Worm (Caenorhabditis elegans) whole organism, early embryonic: ENCODE measurements around the gene cwc-15.

ENCODE experiments used
- ama-1 ChIP-seq: fragments of 150-350 bp; optimal IDR thresholded peaks from 2 replicates; lab custom pipeline; 2014
- flt-1 ChIP-seq: fragments of 200-800 bp; sonication (Bioruptor generic); IDR thresholded peaks from 2 replicates; pipeline ENCODE4 v1.3.6; 2022; ENCODE audit warnings: missing genetic modification characterization, missing compliant biosample characterization
- hnd-1 ChIP-seq: sonication (generic microtip); optimal IDR thresholded peaks from 2 replicates; lab custom pipeline; 2016; ENCODE audit warnings: missing genetic modification characterization, missing compliant biosample characterization
- tbx-11 ChIP-seq: fragments of 200-800 bp; sonication (Bioruptor generic); IDR thresholded peaks from 2 replicates; pipeline ENCODE4 v1.3.6; 2022; ENCODE audit warnings: missing genetic modification characterization, missing compliant biosample characterization
- tbx-37 ChIP-seq: fragments of 200-800 bp; sonication (Bioruptor generic); conservative IDR thresholded peaks from 2 replicates; pipeline ENCODE4 v1.3.6; 2022; ENCODE audit warnings: missing genetic modification reagents, missing genetic modification characterization, missing compliant biosample characterization
- tra-4 ChIP-seq: sonication (generic microtip); optimal IDR thresholded peaks from 2 replicates; lab custom pipeline; 2017; ENCODE audit warnings: missing genetic modification characterization, missing compliant biosample characterization

ce11 chrV:15974836-15975235 lies 48.3 kb upstream of the cwc-15 start, which contains the start of gene sru-22:
- TF ChIP-seq ama-1 (lab: Kevin White, UChicago) (no peak), tbx-11 (GFP tag; lab: Robert Waterston, UW) (no peak), tbx-37 (no peak), tra-4 (tag; lab: Kevin White, UChicago) (no peak), flt-1 (GFP tag; lab: Robert Waterston, UW) (no peak), hnd-1 (no peak)
